Fruit fly (Drosophila melanogaster) whole organism, embryonic: ENCODE data around the gene CG32857.

ENCODE experiments used
- Blimp-1 ChIP-seq: fragments of 200-800 bp; sonication (Bioruptor generic); optimal IDR thresholded peaks from 3 replicates; lab custom pipeline; 2018; ENCODE audit warnings: missing biosample characterization, missing genetic modification characterization, mild to moderate bottlenecking, moderate library complexity, missing genetic modification reagents
- Bteb2 ChIP-seq: fragments of 200-800 bp; sonication (Bioruptor generic); optimal IDR thresholded peaks from 2 replicates; lab custom pipeline; 2016; ENCODE audit warnings: missing biosample characterization, missing genetic modification characterization
- CG10147 ChIP-seq: fragments of 200-800 bp; sonication (Bioruptor generic); optimal IDR thresholded peaks from 2 replicates; lab custom pipeline; 2019; ENCODE audit warnings: missing biosample characterization, mild to moderate bottlenecking, missing genetic modification characterization, moderate library complexity
- CG10209 ChIP-seq: fragments of 200-800 bp; sonication (Bioruptor generic); optimal IDR thresholded peaks from 3 replicates; lab custom pipeline; 2017; ENCODE audit warnings: missing biosample characterization, mild to moderate bottlenecking, missing genetic modification characterization, missing genetic modification reagents
- CG10267 ChIP-seq: fragments of 200-800 bp; sonication (Bioruptor generic); optimal IDR thresholded peaks from 2 replicates; lab custom pipeline; 2018; ENCODE audit warnings: missing biosample characterization, mild to moderate bottlenecking, missing genetic modification characterization, moderate library complexity
- CG10654 ChIP-seq: fragments of 200-800 bp; sonication (Bioruptor generic); optimal IDR thresholded peaks from 2 replicates; lab custom pipeline; 2016; ENCODE audit warnings: missing biosample characterization, missing genetic modification characterization
- CG12299 ChIP-seq: fragments of 200-800 bp; sonication (Bioruptor generic); optimal IDR thresholded peaks from 2 replicates; lab custom pipeline; 2018; ENCODE audit warnings: missing biosample characterization, mild to moderate bottlenecking, missing genetic modification characterization
- CG13123 ChIP-seq: fragments of 200-800 bp; sonication (Bioruptor generic); optimal IDR thresholded peaks from 2 replicates; lab custom pipeline; 2016; ENCODE audit warnings: missing biosample characterization, missing genetic modification characterization
- CG13775 ChIP-seq: fragments of 200-800 bp; sonication (Bioruptor generic); optimal IDR thresholded peaks from 3 replicates; lab custom pipeline; 2017; ENCODE audit warnings: missing biosample characterization, mild to moderate bottlenecking, missing genetic modification characterization
- CG14860 ChIP-seq: fragments of 200-800 bp; sonication (Bioruptor generic); IDR thresholded peaks from 3 replicates; pipeline ENCODE4 v1.3.6; 2022; ENCODE audit warnings: missing biosample characterization, missing genetic modification characterization; ENCODE audit not compliant: partially characterized antibody
- CG15011 ChIP-seq: fragments of 200-800 bp; sonication (Bioruptor generic); optimal IDR thresholded peaks from 3 replicates; lab custom pipeline; 2018; ENCODE audit warnings: missing biosample characterization, mild to moderate bottlenecking, missing genetic modification characterization
- CG17385 ChIP-seq: fragments of 200-800 bp; sonication (Bioruptor generic); optimal IDR thresholded peaks from 3 replicates; lab custom pipeline; 2018; ENCODE audit warnings: missing biosample characterization, mild to moderate bottlenecking, missing genetic modification characterization
- CG17612 ChIP-seq: fragments of 200-800 bp; sonication (Bioruptor generic); IDR thresholded peaks from 2 replicates; pipeline ENCODE4 v1.3.6; 2022; ENCODE audit warnings: missing biosample characterization, missing genetic modification characterization
- CG3065 ChIP-seq: fragments of 200-800 bp; sonication (Bioruptor generic); optimal IDR thresholded peaks from 2 replicates; lab custom pipeline; 2016; ENCODE audit warnings: missing biosample characterization, missing genetic modification characterization
- CG3726 ChIP-seq: fragments of 200-800 bp; sonication (Bioruptor generic); IDR thresholded peaks from 3 replicates; pipeline ENCODE4, ENCODE4 v1.3.6; 2022; ENCODE audit warnings: missing biosample characterization, missing genetic modification characterization
- CG6254 ChIP-seq: fragments of 200-800 bp; sonication (Bioruptor generic); optimal IDR thresholded peaks from 3 replicates; lab custom pipeline; 2017; ENCODE audit warnings: mild to moderate bottlenecking, missing biosample characterization, missing genetic modification reagents, missing genetic modification characterization
- CG6791 ChIP-seq: fragments of 200-800 bp; sonication (Bioruptor generic); IDR thresholded peaks from 3 replicates; pipeline ENCODE4 v1.3.6; 2022; ENCODE audit warnings: missing biosample characterization, missing genetic modification characterization; ENCODE audit not compliant: partially characterized antibody
- CG7372 ChIP-seq: fragments of 200-800 bp; sonication (Bioruptor generic); IDR thresholded peaks from 2 replicates; pipeline ENCODE4 v1.3.6; 2022; ENCODE audit warnings: missing biosample characterization, missing genetic modification characterization
- CG7963 ChIP-seq: fragments of 200-800 bp; sonication (Bioruptor generic); IDR thresholded peaks from 3 replicates; pipeline ENCODE4 v1.3.6; 2022; ENCODE audit warnings: missing biosample characterization, missing genetic modification characterization; ENCODE audit not compliant: partially characterized antibody
- CG8359 ChIP-seq: fragments of 200-800 bp; sonication (Bioruptor generic); optimal IDR thresholded peaks from 2 replicates; lab custom pipeline; 2017; ENCODE audit warnings: missing biosample characterization, mild to moderate bottlenecking, missing genetic modification characterization, borderline replicate concordance
- CrebB ChIP-seq: fragments of 200-800 bp; sonication (Bioruptor generic); optimal IDR thresholded peaks from 3 replicates; lab custom pipeline; 2018; ENCODE audit warnings: missing biosample characterization, mild to moderate bottlenecking, missing genetic modification characterization
- Drgx ChIP-seq: fragments of 200-800 bp; sonication (Bioruptor generic); IDR thresholded peaks from 2 replicates; pipeline ENCODE4 v1.3.6; 2022; ENCODE audit warnings: missing biosample characterization, missing genetic modification characterization
- E2f1 ChIP-seq: fragments of 200-800 bp; sonication (Bioruptor generic); IDR thresholded peaks from 2 replicates; pipeline ENCODE4 v1.3.6; 2022; ENCODE audit warnings: missing biosample characterization, missing genetic modification characterization
- HHEX ChIP-seq: fragments of 200-800 bp; sonication (Bioruptor generic); optimal IDR thresholded peaks from 3 replicates; lab custom pipeline; 2017; ENCODE audit warnings: missing biosample characterization, mild to moderate bottlenecking, missing genetic modification characterization, missing genetic modification reagents
- Kr ChIP-seq: fragments of 200-800 bp; sonication (Bioruptor generic); optimal IDR thresholded peaks from 2 replicates; lab custom pipeline; 2017; ENCODE audit warnings: missing biosample characterization, mild to moderate bottlenecking, missing genetic modification characterization
- MESR4 ChIP-seq: fragments of 200-800 bp; sonication (Bioruptor generic); optimal IDR thresholded peaks from 2 replicates; lab custom pipeline; 2018; ENCODE audit warnings: missing biosample characterization, mild to moderate bottlenecking, missing genetic modification characterization, moderate library complexity
- MTF-1 ChIP-seq: fragments of 200-800 bp; sonication (Bioruptor generic); optimal IDR thresholded peaks from 2 replicates; lab custom pipeline; 2018; ENCODE audit warnings: missing biosample characterization, mild to moderate bottlenecking, missing genetic modification characterization, borderline replicate concordance
- Max ChIP-seq: fragments of 200-800 bp; sonication (Bioruptor generic); optimal IDR thresholded peaks from 2 replicates; lab custom pipeline; 2016; ENCODE audit warnings: missing biosample characterization, mild to moderate bottlenecking, missing genetic modification characterization
- NC2β ChIP-seq: fragments of 200-800 bp; sonication (Bioruptor generic); optimal IDR thresholded peaks from 2 replicates; lab custom pipeline; 2016; ENCODE audit warnings: missing biosample characterization, missing genetic modification characterization
- Neu2 ChIP-seq: fragments of 200-800 bp; sonication (Bioruptor generic); optimal IDR thresholded peaks from 3 replicates; lab custom pipeline; 2016; ENCODE audit warnings: missing biosample characterization, missing genetic modification characterization, borderline replicate concordance
- Pdp1 ChIP-seq, 2 experiments: fragments of 200-800 bp; sonication (Bioruptor generic); optimal IDR thresholded peaks; 3 replicates each; lab custom pipeline; 2016; ENCODE audit warnings: missing biosample characterization in 2 of 2, missing genetic modification characterization in 2 of 2, mild to moderate bottlenecking in 1 of 2, moderate library complexity in 1 of 2
- Ptx1 ChIP-seq: fragments of 200-800 bp; sonication (Bioruptor generic); IDR thresholded peaks from 2 replicates; pipeline ENCODE4 v1.3.6; 2022; ENCODE audit warnings: missing biosample characterization, missing genetic modification characterization
- Sin3A ChIP-seq: fragments of >200 bp; optimal IDR thresholded peaks from 2 replicates; lab custom pipeline; 2018
- Six4 ChIP-seq: fragments of 200-800 bp; sonication (Bioruptor generic); optimal IDR thresholded peaks from 2 replicates; lab custom pipeline; 2016; ENCODE audit warnings: missing biosample characterization, missing genetic modification characterization
- al ChIP-seq: fragments of 200-800 bp; sonication (Bioruptor generic); IDR thresholded peaks from 2 replicates; pipeline ENCODE4 v1.3.6; 2022; ENCODE audit warnings: missing biosample characterization, missing genetic modification characterization
- cad ChIP-seq: fragments of >200 bp; optimal IDR thresholded peaks from 2 replicates; lab custom pipeline; 2017; ENCODE audit warnings: missing biosample characterization, missing genetic modification characterization
- chinmo ChIP-seq: fragments of 200-800 bp; sonication (Bioruptor generic); IDR thresholded peaks from 4 replicates; pipeline ENCODE4 v1.3.6; 2022; ENCODE audit warnings: missing biosample characterization, missing genetic modification characterization; ENCODE audit not compliant: partially characterized antibody
- dpn ChIP-seq, 2 experiments: fragments of 200-800 bp; sonication (Bioruptor generic); optimal IDR thresholded peaks; 3 replicates each; lab custom pipeline; 2016; ENCODE audit warnings: missing biosample characterization in 2 of 2, missing genetic modification characterization in 2 of 2
- ewg ChIP-seq: fragments of 200-800 bp; sonication (Bioruptor generic); optimal IDR thresholded peaks from 3 replicates; lab custom pipeline; 2017; ENCODE audit warnings: mild to moderate bottlenecking, missing biosample characterization, missing genetic modification reagents, missing genetic modification characterization
- fd96Cb ChIP-seq: fragments of 200-800 bp; sonication (Bioruptor generic); optimal IDR thresholded peaks from 2 replicates; lab custom pipeline; 2018; ENCODE audit warnings: missing biosample characterization, mild to moderate bottlenecking, missing genetic modification characterization, moderate library complexity
- gro ChIP-seq: fragments of 200-800 bp; sonication (Bioruptor generic); optimal IDR thresholded peaks from 2 replicates; lab custom pipeline; 2016; ENCODE audit warnings: missing biosample characterization, missing genetic modification characterization
- her ChIP-seq: fragments of 200-800 bp; sonication (Bioruptor generic); optimal IDR thresholded peaks from 2 replicates; lab custom pipeline; 2016; ENCODE audit warnings: missing biosample characterization, missing genetic modification characterization
- kay ChIP-seq: fragments of 200-800 bp; sonication (Bioruptor generic); optimal IDR thresholded peaks from 2 replicates; lab custom pipeline; 2016; ENCODE audit warnings: missing biosample characterization, missing genetic modification characterization
- kni ChIP-seq: fragments of 200-800 bp; sonication (Bioruptor generic); optimal IDR thresholded peaks from 3 replicates; lab custom pipeline; 2017; ENCODE audit warnings: mild to moderate bottlenecking, missing biosample characterization, missing genetic modification reagents, missing genetic modification characterization
- lab ChIP-seq: fragments of 200-800 bp; sonication (Bioruptor generic); optimal IDR thresholded peaks from 3 replicates; lab custom pipeline; 2017; ENCODE audit warnings: missing biosample characterization, missing genetic modification characterization, mild to moderate bottlenecking, moderate library complexity, missing genetic modification reagents
- pb ChIP-seq: fragments of 200-800 bp; sonication (Bioruptor generic); optimal IDR thresholded peaks from 3 replicates; lab custom pipeline; 2016; ENCODE audit warnings: missing biosample characterization, missing genetic modification characterization
- stwl ChIP-seq: fragments of 200-800 bp; sonication (Bioruptor generic); optimal IDR thresholded peaks from 3 replicates; lab custom pipeline; 2018; ENCODE audit warnings: missing biosample characterization, mild to moderate bottlenecking, missing genetic modification characterization, moderate library complexity
- trh ChIP-seq: fragments of 200-800 bp; sonication (Bioruptor generic); optimal IDR thresholded peaks from 2 replicates; lab custom pipeline; 2016; ENCODE audit warnings: missing biosample characterization, missing genetic modification characterization
- vfl ChIP-seq: fragments of 200-800 bp; sonication (Bioruptor generic); optimal IDR thresholded peaks from 2 replicates; lab custom pipeline; 2016; ENCODE audit warnings: missing biosample characterization, missing genetic modification characterization
- zen2 ChIP-seq: fragments of 200-800 bp; sonication (Bioruptor generic); IDR thresholded peaks from 3 replicates; pipeline ENCODE4 v1.3.6; 2022; ENCODE audit warnings: missing biosample characterization, missing genetic modification characterization; ENCODE audit not compliant: partially characterized antibody

CG32857 gene

dm6 chrX:21593907-21594306 lies 23.5 kb downstream of the CG32857 start (continued):
- TF ChIP-seq lab (GFP tag; lab: Kevin White, UChicago) = peak; percentile 79
- TF ChIP-seq al = 0 out of 2 replicates have a peak, but pooled peaks have one; percentile 14
- no peak for TF ChIP-seq CG14860 (GFP tag; lab: Robert Waterston, UW)
- peak; percentile 78 to 83 for TF ChIP-seq dpn (GFP tag; optimal IDR thresholded peaks at IDR 0.05; lab: Kevin White, UChicago)
- peak; percentile 80 for TF ChIP-seq HHEX (GFP tag; lab: Kevin White, UChicago)
- TF ChIP-seq MTF-1 (GFP tag; lab: Kevin White, UChicago) = peak; percentile 43
- TF ChIP-seq CG10654 (GFP tag; lab: Kevin White, UChicago) = peak; percentile 86
- TF ChIP-seq pb (GFP tag; lab: Kevin White, UChicago) = peak; percentile 85
- peak; percentile 54 for TF ChIP-seq CG12299 (tag; lab: Kevin White, UChicago)
- peak; percentile 55 for TF ChIP-seq stwl
- TF ChIP-seq Blimp-1 (GFP tag; lab: Kevin White, UChicago) = peak; percentile 90
- TF ChIP-seq CG3726 (GFP tag; lab: Robert Waterston, UW) = peak; percentile 83; the same call in 2 of the 3 replicates
- peak; percentile 52 for TF ChIP-seq Bteb2 (GFP tag; lab: Kevin White, UChicago)
- TF ChIP-seq CG13775 (GFP tag; lab: Kevin White, UChicago) = peak; percentile 80
- TF ChIP-seq CG7372 (GFP tag; lab: Robert Waterston, UW) = peak; percentile 71
- no peak for TF ChIP-seq CG7963
- peak; percentile 66 for TF ChIP-seq Max
- no peak for TF ChIP-seq CG6791 (GFP tag; lab: Robert Waterston, UW)
- TF ChIP-seq trh (GFP tag; lab: Kevin White, UChicago) = no peak
- TF ChIP-seq Sin3A (lab: Kevin White, UChicago) = no peak
- TF ChIP-seq kay (GFP tag; lab: Kevin White, UChicago) = peak; percentile 53
- TF ChIP-seq CG17385 (GFP tag; lab: Kevin White, UChicago) = peak; percentile 73
- TF ChIP-seq Kr = no peak
- TF ChIP-seq vfl = peak; percentile 11
- peak; percentile 3 for TF ChIP-seq MESR4 (GFP tag; lab: Kevin White, UChicago)
- peak; percentile 44 for TF ChIP-seq CG3065 (GFP tag; lab: Kevin White, UChicago)
- TF ChIP-seq cad (GFP tag; lab: Kevin White, UChicago) = no peak
- peak; percentile 91 for TF ChIP-seq Drgx (GFP tag; lab: Robert Waterston, UW)
- TF ChIP-seq Ptx1 (GFP tag; lab: Robert Waterston, UW) = peak; percentile 85
- TF ChIP-seq CG10267 (tag; lab: Kevin White, UChicago) = peak; percentile 85
- no peak for TF ChIP-seq kni
- peak; percentile 52 for TF ChIP-seq CG13123 (GFP tag; lab: Kevin White, UChicago)
- peak; percentile 81 for TF ChIP-seq CG6254 (GFP tag; lab: Kevin White, UChicago)
- peak; percentile 80 to 85 for TF ChIP-seq Pdp1 (GFP tag; optimal IDR thresholded peaks at IDR 0.05; lab: Kevin White, UChicago)
- TF ChIP-seq fd96Cb (tag; lab: Kevin White, UChicago) = peak; percentile 95
- TF ChIP-seq CG10147 (GFP tag; lab: Kevin White, UChicago) = peak; percentile 56
- TF ChIP-seq chinmo (GFP tag; lab: Robert Waterston, UW) = no peak
- peak; percentile 56 for TF ChIP-seq CG15011 (GFP tag; lab: Kevin White, UChicago)
- TF ChIP-seq CG17612 (GFP tag; lab: Robert Waterston, UW) = peak; percentile 48; the same call in 1 of the 2 replicates
- peak; percentile 79 for TF ChIP-seq her (GFP tag; lab: Kevin White, UChicago)
- TF ChIP-seq NC2β (GFP tag; lab: Kevin White, UChicago) = peak; percentile 81
- peak; percentile 69 for TF ChIP-seq ewg (GFP tag; lab: Kevin White, UChicago)
- TF ChIP-seq Six4 = peak; percentile 88
- TF ChIP-seq zen2 = no peak
- peak; percentile 51 for TF ChIP-seq CrebB (tag; lab: Kevin White, UChicago)
- no peak for TF ChIP-seq gro
- TF ChIP-seq CG8359 (GFP tag; lab: Kevin White, UChicago) = peak; percentile 67
- peak; percentile 63 for TF ChIP-seq Neu2
- peak; percentile 73 for TF ChIP-seq E2f1
- peak; percentile 85 for TF ChIP-seq CG10209 (GFP tag; lab: Kevin White, UChicago)
